Fruit fly (Drosophila melanogaster): ENCODE data around the gene mas.
A peak's percentile ranks its signal among the peaks of the same experiment; 100 is the strongest.

Gene mas

DNA sequence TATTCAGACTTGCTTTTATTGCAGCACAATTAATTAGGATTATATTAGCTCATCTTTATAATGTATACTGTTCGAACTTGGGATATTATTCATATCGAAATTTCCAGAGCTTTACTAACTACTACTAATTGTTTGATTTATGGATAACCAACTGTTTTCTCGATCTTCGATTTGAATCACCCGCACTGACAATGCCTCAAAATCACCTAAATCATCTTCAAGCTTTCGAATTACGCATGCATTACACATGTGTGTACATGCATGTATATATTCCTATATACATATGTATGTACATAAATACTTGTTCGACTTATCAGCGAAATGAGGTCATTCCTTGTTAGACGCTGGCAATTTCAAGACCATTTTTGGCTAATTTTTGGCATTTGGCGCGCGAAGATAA lies 45.7 kb downstream of the mas start:
- TF ChIP-seq CG11617 (GFP tag; optimal IDR thresholded peaks at IDR 0.05) (no peak), kay (GFP tag; ENCODE audit: borderline replicate concordance) (peak; percentile 65)

DNA sequence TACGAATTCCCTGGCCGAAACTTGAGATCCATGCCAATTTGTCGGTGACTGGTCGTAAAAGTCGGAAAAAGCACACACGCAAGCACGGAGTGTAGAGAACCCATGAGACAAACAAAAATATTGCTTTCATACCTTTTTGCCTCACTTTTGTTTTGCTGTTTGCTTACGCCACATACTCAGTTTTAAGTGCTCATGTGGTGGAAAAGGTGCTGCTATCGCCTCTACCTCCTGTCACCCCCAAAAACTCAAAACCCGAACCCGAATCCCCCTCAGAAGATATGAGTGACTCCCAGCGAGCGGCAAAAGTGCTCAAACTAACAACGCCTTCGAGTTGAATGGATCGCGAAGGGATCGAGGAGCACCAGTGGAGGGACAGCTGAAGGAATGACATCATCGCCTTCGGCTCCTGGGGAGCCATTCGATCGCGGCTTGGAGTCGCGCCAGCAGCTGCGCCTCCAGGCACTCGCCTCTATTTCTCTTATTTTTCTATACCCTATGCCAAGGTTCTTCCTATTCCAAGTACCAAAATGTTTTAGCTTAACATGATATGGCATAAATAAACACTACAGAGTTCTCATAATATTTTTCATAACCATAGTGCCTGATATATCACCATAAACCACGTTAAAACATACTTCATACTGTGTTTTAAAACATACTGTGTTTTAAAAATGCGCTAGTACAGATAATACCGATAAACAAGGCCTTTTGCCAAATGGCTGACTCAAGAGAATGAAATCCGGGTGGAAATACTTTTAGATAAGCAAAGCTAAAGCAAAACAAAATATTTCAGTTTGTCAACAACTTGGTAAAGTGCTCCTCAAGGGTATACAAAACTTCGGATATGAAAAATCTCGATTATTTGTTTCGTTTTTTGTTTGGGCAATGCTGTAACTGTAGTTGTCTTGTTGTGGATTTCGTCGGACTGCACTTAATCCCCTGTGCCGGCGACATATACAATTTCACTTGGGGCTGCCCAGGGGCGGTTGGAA lies 46.6 kb downstream of the mas start:
- TF ChIP-seq ovo (GFP tag; optimal IDR thresholded peaks at IDR 0.05) (no peak), Crg-1 (GFP tag; optimal IDR thresholded peaks at IDR 0.05) (no peak), tj (GFP tag; optimal IDR thresholded peaks at IDR 0.05) (peak; percentile 98), CG12768 (GFP tag; optimal IDR thresholded peaks at IDR 0.05) (peak; percentile 40), cic (GFP tag; optimal IDR thresholded peaks at IDR 0.05) (peak; percentile 22), bab1 (GFP tag; optimal IDR thresholded peaks at IDR 0.05) (peak; percentile 54), CG1620 (GFP tag; optimal IDR thresholded peaks at IDR 0.05) (no peak), kay (GFP tag; ENCODE audit: borderline replicate concordance) (peak; percentile 88)

DNA sequence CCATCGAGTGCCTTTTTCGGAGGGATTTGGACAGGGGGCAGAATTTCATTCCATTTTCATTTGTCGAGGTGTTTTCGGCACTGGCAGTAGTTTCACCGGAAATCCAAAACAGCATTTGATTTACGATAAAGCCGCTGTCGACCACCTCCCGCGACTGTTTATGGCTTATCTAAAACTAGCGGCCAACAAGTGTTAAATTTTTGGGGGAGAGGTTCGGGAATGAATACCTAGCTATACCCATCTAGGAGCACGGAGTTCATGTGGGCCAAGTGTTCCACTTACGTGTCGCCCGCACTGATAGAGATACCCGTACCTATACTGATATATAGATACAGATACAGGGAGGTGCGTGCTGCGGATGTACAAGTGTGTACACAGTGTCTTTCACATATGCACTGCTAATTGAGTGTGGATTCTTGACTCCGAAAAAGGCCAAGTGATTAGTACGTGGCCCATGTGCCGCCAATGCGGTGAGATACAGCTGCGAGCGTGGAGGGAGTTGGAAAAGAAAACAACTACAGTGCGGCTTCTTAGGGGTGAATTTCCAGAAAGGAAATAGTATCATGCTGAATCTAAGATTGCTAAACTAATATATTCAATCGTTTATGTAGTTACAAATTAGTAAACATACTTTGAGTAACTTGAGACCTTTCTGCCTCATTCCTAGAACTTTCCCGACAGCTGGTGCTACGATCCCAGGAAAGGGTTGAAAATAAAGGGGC lies 47.5 kb downstream of the mas start:
- TF ChIP-seq CG33017 (tag; optimal IDR thresholded peaks at IDR 0.05), result no peak
- no peak for TF ChIP-seq CG5204 (GFP tag; optimal IDR thresholded peaks at IDR 0.05)
- no peak for TF ChIP-seq CG1620 (GFP tag; optimal IDR thresholded peaks at IDR 0.05)
- TF ChIP-seq Hr96 (GFP tag; optimal IDR thresholded peaks at IDR 0.05), result peak; percentile 2
- no peak for TF ChIP-seq CG7045 (GFP tag; optimal IDR thresholded peaks at IDR 0.05)
- no peak for TF ChIP-seq Crg-1 (GFP tag; optimal IDR thresholded peaks at IDR 0.05)

DNA sequence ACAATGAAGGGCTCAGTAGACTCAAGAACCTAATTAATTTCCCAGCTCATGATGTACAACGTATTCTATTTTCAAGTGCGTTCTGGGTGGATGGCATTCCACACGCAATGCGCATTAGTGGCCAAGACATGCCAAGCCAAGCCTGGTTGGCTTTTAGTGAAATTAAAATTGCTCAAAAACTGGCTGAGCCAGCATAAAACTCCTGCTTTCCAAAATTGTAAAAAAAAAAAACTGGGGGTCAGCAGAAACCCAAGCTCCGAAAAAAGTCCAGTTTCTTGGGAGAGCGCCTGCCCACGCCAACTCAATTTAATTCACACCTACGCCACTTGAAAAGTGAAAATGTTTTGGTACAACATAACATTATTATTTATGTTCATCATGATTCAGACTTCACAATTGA lies 48.9 kb downstream of the mas start:
- peak; percentile 88 for TF ChIP-seq tj (GFP tag; optimal IDR thresholded peaks at IDR 0.05)
- TF ChIP-seq toe (GFP tag; optimal IDR thresholded peaks at IDR 0.05), result no peak
- no peak for TF ChIP-seq Crg-1 (GFP tag; optimal IDR thresholded peaks at IDR 0.05)

DNA sequence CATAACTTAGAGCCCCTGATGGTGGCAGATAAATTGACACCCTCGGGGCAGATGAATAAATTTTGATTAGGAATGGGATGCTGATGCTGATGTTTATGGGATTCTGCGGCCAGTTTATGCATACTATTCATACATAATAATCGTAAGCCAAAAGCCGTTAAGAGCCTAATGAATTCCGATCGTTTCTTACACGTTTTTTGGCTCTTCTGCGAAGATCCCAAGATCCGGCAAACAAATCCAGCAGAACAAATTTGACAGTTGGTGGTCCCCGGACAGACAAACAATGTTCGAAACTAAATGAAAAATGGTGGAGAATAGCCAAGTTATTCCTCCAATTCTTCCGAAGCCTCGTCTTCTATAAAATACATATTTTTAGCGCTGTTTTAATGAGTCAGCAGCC lies 49.8 kb downstream of the mas start:
- no peak for TF ChIP-seq CG12768 (GFP tag; optimal IDR thresholded peaks at IDR 0.05)
- no peak for TF ChIP-seq Mnt (GFP tag; optimal IDR thresholded peaks at IDR 0.05)
- TF ChIP-seq cic (GFP tag; optimal IDR thresholded peaks at IDR 0.05), result no peak
- TF ChIP-seq CG7101 (tag; optimal IDR thresholded peaks at IDR 0.05), result no peak
- no peak for TF ChIP-seq kay (GFP tag; ENCODE audit: borderline replicate concordance)
- no peak for TF ChIP-seq tj (GFP tag; optimal IDR thresholded peaks at IDR 0.05)
- TF ChIP-seq CG14711 (tag; optimal IDR thresholded peaks at IDR 0.05), result no peak
- TF ChIP-seq ovo (GFP tag; optimal IDR thresholded peaks at IDR 0.05), result no peak

DNA sequence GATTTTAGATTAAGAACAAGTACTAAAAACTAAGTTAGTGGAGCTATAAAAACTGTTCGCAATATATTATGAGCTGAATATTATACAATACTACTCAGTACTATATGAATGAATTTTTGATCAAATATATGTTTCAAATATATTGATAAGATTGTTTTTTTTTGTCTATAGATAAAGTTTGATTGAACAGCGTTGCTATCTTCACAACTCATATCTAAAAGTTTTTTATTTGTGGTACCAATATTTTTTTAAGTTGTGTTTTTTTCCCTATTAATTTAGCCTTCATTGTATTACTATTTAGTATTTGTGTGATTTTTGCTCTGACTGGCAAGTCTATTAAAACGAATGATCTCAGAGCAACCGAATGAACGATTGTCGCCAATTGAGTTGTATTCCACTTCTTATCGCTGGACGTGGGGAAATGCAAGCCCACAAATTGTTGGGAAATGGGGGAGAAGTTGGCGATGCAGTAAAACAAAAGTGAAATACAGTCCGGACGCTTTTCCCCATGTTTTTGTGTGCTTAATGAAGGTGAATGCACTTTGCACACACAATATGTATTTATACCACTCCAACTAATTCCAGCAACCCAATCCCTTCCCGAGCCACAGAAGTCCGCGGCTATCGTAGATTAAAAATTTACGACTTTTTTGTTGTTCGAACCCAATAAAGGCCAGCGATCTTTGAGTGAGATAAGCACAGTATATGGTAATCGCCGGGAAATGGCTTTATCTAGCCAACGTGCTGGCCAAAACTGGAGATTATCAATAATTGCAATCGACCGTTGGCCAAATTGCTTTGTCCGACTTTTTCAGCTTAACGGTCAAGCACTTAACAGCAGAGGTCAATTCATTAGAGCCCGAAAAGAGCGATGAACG lies 50.5 kb downstream of the mas start:
- TF ChIP-seq CG1620 (GFP tag; optimal IDR thresholded peaks at IDR 0.05), result no peak
- TF ChIP-seq tj (GFP tag; optimal IDR thresholded peaks at IDR 0.05), result peak; percentile 20
- TF ChIP-seq kay (GFP tag; ENCODE audit: borderline replicate concordance), result no peak
- no peak for TF ChIP-seq CG5204 (GFP tag; optimal IDR thresholded peaks at IDR 0.05)
- peak; percentile 24 for TF ChIP-seq bab1 (GFP tag; optimal IDR thresholded peaks at IDR 0.05)
- TF ChIP-seq cic (GFP tag; optimal IDR thresholded peaks at IDR 0.05), result peak; percentile 69
- TF ChIP-seq pad (GFP tag; optimal IDR thresholded peaks at IDR 0.05), result peak; percentile 42
- no peak for TF ChIP-seq Crg-1 (GFP tag; optimal IDR thresholded peaks at IDR 0.05)
- TF ChIP-seq Hr96 (GFP tag; optimal IDR thresholded peaks at IDR 0.05), result no peak
- no peak for TF ChIP-seq toe (GFP tag; optimal IDR thresholded peaks at IDR 0.05)
- TF ChIP-seq CG14711 (tag; optimal IDR thresholded peaks at IDR 0.05), result peak; percentile 83
- TF ChIP-seq CG11617 (GFP tag; optimal IDR thresholded peaks at IDR 0.05), result peak; percentile 50
- peak; percentile 61 for TF ChIP-seq CG7101 (tag; optimal IDR thresholded peaks at IDR 0.05)
- TF ChIP-seq Mnt (GFP tag; optimal IDR thresholded peaks at IDR 0.05), result no peak
- TF ChIP-seq CG33017 (tag; optimal IDR thresholded peaks at IDR 0.05), result peak; percentile 70
- no peak for TF ChIP-seq cnc (optimal IDR thresholded peaks at IDR 0.05)

DNA sequence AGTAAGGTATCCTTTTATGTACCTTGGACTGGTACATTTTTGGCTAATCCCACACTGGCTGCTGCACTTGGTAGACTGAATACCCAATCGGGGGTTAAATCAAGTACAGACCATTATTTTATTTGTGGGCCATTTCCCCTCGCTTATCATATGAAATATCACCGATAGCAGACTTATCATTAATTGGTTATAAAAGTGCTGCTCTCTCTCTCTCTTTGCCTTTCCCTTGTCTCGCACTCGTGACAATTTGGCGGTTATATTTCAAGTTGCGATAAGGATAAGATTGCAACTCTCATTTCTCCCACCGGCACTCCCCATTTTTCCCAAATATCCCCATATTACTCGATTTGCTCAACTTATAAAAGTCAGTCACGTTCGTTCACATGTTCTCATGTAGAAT lies 51.6 kb downstream of the mas start:
- TF ChIP-seq cnc (optimal IDR thresholded peaks at IDR 0.05), result no peak
- no peak for TF ChIP-seq Hr96 (GFP tag; optimal IDR thresholded peaks at IDR 0.05)
- TF ChIP-seq CG7101 (tag; optimal IDR thresholded peaks at IDR 0.05), result no peak
- TF ChIP-seq toe (GFP tag; optimal IDR thresholded peaks at IDR 0.05), result no peak
- TF ChIP-seq CG33017 (tag; optimal IDR thresholded peaks at IDR 0.05), result no peak
- no peak for TF ChIP-seq cic (GFP tag; optimal IDR thresholded peaks at IDR 0.05)
- peak; percentile 51 for TF ChIP-seq pad (GFP tag; optimal IDR thresholded peaks at IDR 0.05)
- no peak for TF ChIP-seq CG12768 (GFP tag; optimal IDR thresholded peaks at IDR 0.05)
